Fruit fly (Drosophila melanogaster): Measurements from ENCODE around the gene Ubc2.

The Ubc2 gene

DNA sequence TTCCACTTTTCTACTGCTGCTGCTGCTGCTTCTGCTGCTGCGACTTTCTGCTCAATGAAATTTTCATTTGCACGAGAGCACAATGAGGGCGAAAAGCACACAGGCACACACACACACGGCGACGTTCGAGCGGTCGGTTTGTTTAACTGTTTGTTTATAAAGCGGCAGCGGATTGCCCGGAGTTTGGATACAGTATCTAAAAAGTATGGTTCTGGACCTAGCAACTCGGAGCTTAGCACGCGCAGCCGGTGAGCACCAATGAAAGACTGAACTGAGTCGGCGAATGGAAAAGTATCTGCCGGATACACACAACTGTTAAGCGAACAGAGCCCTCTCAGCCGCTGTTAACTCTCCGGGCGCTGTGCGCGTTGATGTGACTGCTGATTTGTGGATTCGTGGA lies 11.8 kb downstream of the Ubc2 start, which contains the start of gene CG17124 (continued):
- TF ChIP-seq dan (GFP tag; IDR thresholded peaks at IDR 0.05): no peak
- peak; percentile 84; the same call in 2 of the 3 replicates for TF ChIP-seq CG2199 (GFP tag; IDR thresholded peaks at IDR 0.05)
- no peak for TF ChIP-seq kah (GFP tag; optimal IDR thresholded peaks at IDR 0.05)
- TF ChIP-seq trh (GFP tag; optimal IDR thresholded peaks at IDR 0.05): no peak
- TF ChIP-seq croc (GFP tag; conservative IDR thresholded peaks at IDR 0.05): no peak
- TF ChIP-seq PHDP (tag; optimal IDR thresholded peaks at IDR 0.05): peak; percentile 9
- no peak for TF ChIP-seq Hsf (GFP tag; optimal IDR thresholded peaks at IDR 0.05)
- no peak for TF ChIP-seq Aef1 (GFP tag; IDR thresholded peaks at IDR 0.05)
- peak; percentile 64; the same call in 1 of the 2 replicates for TF ChIP-seq CG42726 (GFP tag; IDR thresholded peaks at IDR 0.05; ENCODE audit: partially characterized antibody)
- TF ChIP-seq NK7.1 (GFP tag; optimal IDR thresholded peaks at IDR 0.05): no peak
- no peak for TF ChIP-seq CG1233 (GFP tag; optimal IDR thresholded peaks at IDR 0.05)
- no peak for TF ChIP-seq dimm (GFP tag; IDR thresholded peaks at IDR 0.05)
- no peak for TF ChIP-seq Opbp (GFP tag; IDR thresholded peaks at IDR 0.05; ENCODE audit: partially characterized antibody)
- TF ChIP-seq CG12942 (GFP tag; optimal IDR thresholded peaks at IDR 0.05): no peak
- TF ChIP-seq CG9609 (GFP tag; optimal IDR thresholded peaks at IDR 0.05): no peak
- no peak for TF ChIP-seq Doc3 (GFP tag; IDR thresholded peaks at IDR 0.05; ENCODE audit: partially characterized antibody)
- no peak for TF ChIP-seq CG18476 (GFP tag; optimal IDR thresholded peaks at IDR 0.05)
- no peak for TF ChIP-seq so (GFP tag; IDR thresholded peaks at IDR 0.05)
- no peak for TF ChIP-seq Antp (GFP tag; optimal IDR thresholded peaks at IDR 0.05)
- TF ChIP-seq Ptx1 (GFP tag; IDR thresholded peaks at IDR 0.05): no peak
- no peak for TF ChIP-seq Ets65A (GFP tag)
- no peak for TF ChIP-seq cwo (GFP tag; optimal IDR thresholded peaks at IDR 0.05)
- TF ChIP-seq CG14014 (GFP tag; IDR thresholded peaks at IDR 0.05): no peak
- TF ChIP-seq pfk (GFP tag; optimal IDR thresholded peaks at IDR 0.05): no peak
- peak; percentile 55; the same call in 1 of the 2 replicates for TF ChIP-seq rib (GFP tag; IDR thresholded peaks at IDR 0.05)
- TF ChIP-seq Rfx (GFP tag; IDR thresholded peaks at IDR 0.05): peak; percentile 51; the same call in 1 of the 2 replicates
- no peak for TF ChIP-seq Max (GFP tag; optimal IDR thresholded peaks at IDR 0.05)
- TF ChIP-seq CG8765 (GFP tag; IDR thresholded peaks at IDR 0.05): no peak
- no peak for TF ChIP-seq pzg (GFP tag; optimal IDR thresholded peaks at IDR 0.05)
- no peak for TF ChIP-seq CG31224 (GFP tag; IDR thresholded peaks at IDR 0.05)
- TF ChIP-seq Gsc (GFP tag; IDR thresholded peaks at IDR 0.05): no peak
- no peak for TF ChIP-seq insv (GFP tag; optimal IDR thresholded peaks at IDR 0.05)
- 0 out of 3 replicates have a peak, but pooled peaks have one; percentile 32 for TF ChIP-seq z (GFP tag; IDR thresholded peaks at IDR 0.05)
- no peak for TF ChIP-seq CG17802 (tag; optimal IDR thresholded peaks at IDR 0.05)
- no peak for TF ChIP-seq CG10274 (GFP tag; optimal IDR thresholded peaks at IDR 0.05)
- TF ChIP-seq Mad (GFP tag; optimal IDR thresholded peaks at IDR 0.05): peak; percentile 22
- no peak for TF ChIP-seq crp (GFP tag; optimal IDR thresholded peaks at IDR 0.05)
- no peak for TF ChIP-seq slou (GFP tag; optimal IDR thresholded peaks at IDR 0.05)
- no peak for TF ChIP-seq sim (GFP tag; IDR thresholded peaks at IDR 0.05)
- no peak for TF ChIP-seq Vsx1 (GFP tag; optimal IDR thresholded peaks at IDR 0.05)
- no peak for TF ChIP-seq CG33213 (GFP tag; optimal IDR thresholded peaks at IDR 0.05)
- no peak for TF ChIP-seq MESR4 (GFP tag; optimal IDR thresholded peaks at IDR 0.05)
- no peak for TF ChIP-seq Kr (GFP tag; optimal IDR thresholded peaks at IDR 0.05)
- peak; percentile 1 for TF ChIP-seq Sry-δ (GFP tag; optimal IDR thresholded peaks at IDR 0.05)
- TF ChIP-seq CG2120 (GFP tag; optimal IDR thresholded peaks at IDR 0.05): peak; percentile 4
- TF ChIP-seq BEAF-32 (GFP tag; optimal IDR thresholded peaks at IDR 0.05): no peak
- no peak for TF ChIP-seq Lim3 (GFP tag; IDR thresholded peaks at IDR 0.05)
- TF ChIP-seq TFAM (GFP tag; optimal IDR thresholded peaks at IDR 0.05): no peak
- TF ChIP-seq Ravus (GFP tag; IDR thresholded peaks at IDR 0.05): no peak
- no peak for TF ChIP-seq ab (GFP tag; optimal IDR thresholded peaks at IDR 0.05)
- no peak for TF ChIP-seq ro (GFP tag; IDR thresholded peaks at IDR 0.05)
- TF ChIP-seq B-H1 (GFP tag; IDR thresholded peaks at IDR 0.05): no peak; the same call in 2 of the 3 replicates

All from whole organism, embryonic.